Fruit fly (Drosophila melanogaster): ENCODE data around the gene Rab27.

dm6 chrX:1469717-1470116, 7.1 kb downstream of the Rab27 start, which contains the start of gene CG32808:
- no peak for TF ChIP-seq CG11294 (GFP tag; IDR thresholded peaks at IDR 0.05)
- TF ChIP-seq fkh (GFP tag; optimal IDR thresholded peaks at IDR 0.05) = no peak
- no peak for TF ChIP-seq CG4318 (GFP tag; optimal IDR thresholded peaks at IDR 0.05)
- TF ChIP-seq dsx (GFP tag; optimal IDR thresholded peaks at IDR 0.05; ENCODE audit: poor library complexity, severe bottlenecking) = no peak
- no peak for TF ChIP-seq CG3919 (GFP tag; optimal IDR thresholded peaks at IDR 0.05)
- TF ChIP-seq Blimp-1 (GFP tag; optimal IDR thresholded peaks at IDR 0.05) = no peak
- TF ChIP-seq net (GFP tag; optimal IDR thresholded peaks at IDR 0.05) = no peak
- TF ChIP-seq CG31627 (GFP tag; optimal IDR thresholded peaks at IDR 0.05) = no peak
- TF ChIP-seq Sox102F (GFP tag; optimal IDR thresholded peaks at IDR 0.05) = no peak
- TF ChIP-seq CG3032 (tag; optimal IDR thresholded peaks at IDR 0.05) = no peak
- no peak for TF ChIP-seq acj6 (GFP tag; optimal IDR thresholded peaks at IDR 0.05)

All from whole organism, prepupa.